Worm (Caenorhabditis elegans) whole organism, early embryonic: ENCODE measurements around the gene akt-1.

Source experiments
- F13C5.2 ChIP-seq: sonication (generic microtip); optimal IDR thresholded peaks from 2 replicates; lab custom pipeline; 2017; ENCODE audit warnings: mild to moderate bottlenecking, missing genetic modification characterization, inconsistent platforms, missing compliant biosample characterization
- ceh-36 ChIP-seq: sonication (generic microtip); optimal IDR thresholded peaks from 2 replicates; lab custom pipeline; 2016; ENCODE audit warnings: missing genetic modification characterization, inconsistent platforms, missing compliant biosample characterization
- flt-1 ChIP-seq: fragments of 200-800 bp; sonication (Bioruptor generic); IDR thresholded peaks from 2 replicates; pipeline ENCODE4 v1.3.6; 2022; ENCODE audit warnings: missing genetic modification characterization, missing compliant biosample characterization
- hmg-4 ChIP-seq: fragments of 200-800 bp; sonication (Bioruptor generic); optimal IDR thresholded peaks from 2 replicates; lab custom pipeline; 2018; ENCODE audit warnings: mild to moderate bottlenecking, missing genetic modification characterization, missing compliant biosample characterization
- pes-1 ChIP-seq: fragments of 200-800 bp; sonication (Bioruptor generic); IDR thresholded peaks from 2 replicates; pipeline ENCODE4 v1.3.6; 2022; ENCODE audit warnings: missing genetic modification reagents, missing genetic modification characterization, missing compliant biosample characterization
- scrt-1 ChIP-seq: fragments of 200-800 bp; sonication (Bioruptor generic); IDR thresholded peaks from 2 replicates; pipeline ENCODE4 v1.3.6; 2022; ENCODE audit warnings: missing genetic modification characterization, missing compliant biosample characterization
- tbx-11 ChIP-seq: fragments of 200-800 bp; sonication (Bioruptor generic); IDR thresholded peaks from 2 replicates; pipeline ENCODE4 v1.3.6; 2022; ENCODE audit warnings: missing genetic modification characterization, missing compliant biosample characterization

- TF ChIP-seq ceh-36 (tag; lab: Kevin White, UChicago) (no peak), tbx-11 (GFP tag; lab: Robert Waterston, UW) (no peak), hmg-4 (no peak), flt-1 (GFP tag; lab: Robert Waterston, UW) (no peak), pes-1 (no peak), scrt-1 (GFP tag; lab: Robert Waterston, UW) (no peak), F13C5.2 (tag; lab: Kevin White, UChicago) (no peak)
Measured at ce11 chrV:10237959-10238444, 10.7 kb upstream of the akt-1 start.
